Worm (Caenorhabditis elegans) whole organism, midembryonic: ENCODE data around the gene nhr-20.

Experiments
- T22C8.4 ChIP-seq: fragments of 200-800 bp; sonication (Bioruptor generic); IDR thresholded peaks from 2 replicates; pipeline ENCODE4 v1.3.6; 2022; ENCODE audit warnings: missing genetic modification characterization, missing compliant biosample characterization
- cog-1 ChIP-seq: sonication (generic microtip); optimal IDR thresholded peaks from 2 replicates; lab custom pipeline; 2016; ENCODE audit warnings: missing genetic modification characterization, missing compliant biosample characterization
- flt-1 ChIP-seq: fragments of 200-800 bp; sonication (Bioruptor generic); IDR thresholded peaks from 2 replicates; pipeline ENCODE4 v1.3.6; 2022; ENCODE audit warnings: missing genetic modification characterization, missing compliant biosample characterization
- klf-2 ChIP-seq: fragments of 200-800 bp; sonication (Bioruptor generic); conservative IDR thresholded peaks from 2 replicates; pipeline ENCODE4 v1.3.6; 2022; ENCODE audit warnings: missing genetic modification reagents, missing genetic modification characterization, missing compliant biosample characterization
- med-1 ChIP-seq: sonication (generic microtip); optimal IDR thresholded peaks from 2 replicates; lab custom pipeline; 2017; ENCODE audit warnings: missing genetic modification characterization, mild to moderate bottlenecking, missing compliant biosample characterization, antibody characterized with exemption, missing genetic modification reagents; ENCODE audit not compliant: insufficient read depth
- tab-1 ChIP-seq: fragments of 200-800 bp; sonication (Bioruptor generic); IDR thresholded peaks from 2 replicates; pipeline ENCODE4 v1.3.6; 2022; ENCODE audit warnings: missing genetic modification characterization, missing compliant biosample characterization
- ztf-23 ChIP-seq: fragments of 200-800 bp; sonication (Bioruptor generic); IDR thresholded peaks from 2 replicates; pipeline ENCODE4 v1.3.6; 2022; ENCODE audit warnings: missing genetic modification reagents, missing genetic modification characterization, missing compliant biosample characterization
- ztf-29 ChIP-seq: fragments of 200-800 bp; sonication (Bioruptor generic); IDR thresholded peaks from 2 replicates; pipeline ENCODE4 v1.3.6; 2022; ENCODE audit warnings: missing genetic modification reagents, missing genetic modification characterization, missing compliant biosample characterization

- no peak for TF ChIP-seq ztf-23 (GFP tag; lab: Robert Waterston, UW)
- TF ChIP-seq T22C8.4 (GFP tag; lab: Robert Waterston, UW): no peak
- TF ChIP-seq flt-1 (GFP tag; lab: Robert Waterston, UW): no peak
- no peak for TF ChIP-seq ztf-29 (GFP tag; lab: Robert Waterston, UW)
- no peak for TF ChIP-seq klf-2
- no peak for TF ChIP-seq med-1 (GFP tag; lab: Kevin White, UChicago)
- no peak for TF ChIP-seq cog-1 (tag; lab: Kevin White, UChicago)
- no peak for TF ChIP-seq tab-1 (GFP tag; lab: Robert Waterston, UW)
Observed at ce11 chrIII:4194349-4195110, 38.5 kb downstream of the nhr-20 start.
